Fruit fly (Drosophila melanogaster) whole organism: ENCODE results near the gene MED18.

ENCODE experiments used
- pan ChIP-seq: fragments of >200 bp; optimal IDR thresholded peaks from 2 replicates; lab custom pipeline; 2017
- psq ChIP-seq: fragments of >200 bp; optimal IDR thresholded peaks from 2 replicates; lab custom pipeline; 2017

dm6 chrX:1822281-1822680, 43.4 kb upstream of the MED18 start, which contains the start of gene CG14811:
- TF ChIP-seq psq (lab: Kevin White, UChicago) (no peak), pan (no peak)
